Fruit fly (Drosophila melanogaster): Measurements from ENCODE around the gene lectin-37Da.

Gene lectin-37Da

DNA sequence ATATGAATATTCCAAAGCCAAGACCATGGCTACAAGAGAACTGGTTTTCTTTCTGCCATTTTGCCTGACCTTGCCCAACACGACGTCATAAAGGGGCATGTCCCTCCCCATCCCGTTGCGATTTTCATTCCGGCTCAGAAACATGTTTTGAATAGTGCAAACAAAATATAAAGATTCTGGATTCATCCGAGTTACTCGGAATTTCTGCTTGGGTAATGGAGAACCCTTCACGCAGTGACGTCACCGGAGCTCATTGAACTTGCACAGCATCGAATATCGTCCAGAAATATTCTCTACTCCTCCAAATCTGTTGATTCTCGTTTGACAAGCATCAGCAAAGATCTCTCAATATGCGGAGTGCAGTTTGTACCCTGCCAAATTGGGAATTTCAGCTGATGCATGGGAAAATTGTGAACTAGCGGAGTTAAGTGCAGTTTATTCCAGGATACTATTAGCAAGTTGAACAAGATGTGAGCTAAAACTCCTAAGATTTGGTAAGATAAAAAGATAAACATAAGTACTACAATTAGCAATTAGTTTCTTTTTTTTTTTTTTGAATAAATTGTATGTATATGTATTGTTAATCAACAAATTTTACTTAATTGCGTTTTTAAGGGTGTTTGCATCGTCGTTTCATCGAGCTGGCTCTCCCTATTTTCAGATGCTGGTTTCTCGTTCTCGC lies 36.1 kb downstream of the lectin-37Da start, which contains the start of gene CG10026:
Gene CG10026, plus strand, starts transcription at position 187 of the 682 bp plus-strand sequence.
- TF ChIP-seq CG32006 (GFP tag; optimal IDR thresholded peaks at IDR 0.05) (peak; percentile 48), cyc (GFP tag; optimal IDR thresholded peaks at IDR 0.05) (no peak), achi (GFP tag; optimal IDR thresholded peaks at IDR 0.05) (peak; percentile 72), CG6276 (GFP tag; optimal IDR thresholded peaks at IDR 0.05) (peak; percentile 20), CG6163 (GFP tag; IDR thresholded peaks at IDR 0.05) (no peak), CG1621 (tag; optimal IDR thresholded peaks at IDR 0.05) (no peak), dac (GFP tag; optimal IDR thresholded peaks at IDR 0.05) (no peak), CG10631 (GFP tag; optimal IDR thresholded peaks at IDR 0.05) (peak; percentile 44), CG3032 (tag; optimal IDR thresholded peaks at IDR 0.05) (peak; percentile 67), CG34406 (GFP tag; optimal IDR thresholded peaks at IDR 0.05) (peak; percentile 44), Sox14 (GFP tag; optimal IDR thresholded peaks at IDR 0.05) (peak; percentile 60), Hr4 (GFP tag; optimal IDR thresholded peaks at IDR 0.05) (peak; percentile 40), fd85E (GFP tag; optimal IDR thresholded peaks at IDR 0.05) (no peak), Eip93F (GFP tag; optimal IDR thresholded peaks at IDR 0.05) (no peak), fd59A (GFP tag; optimal IDR thresholded peaks at IDR 0.05) (peak; percentile 61), CG11762 (GFP tag; optimal IDR thresholded peaks at IDR 0.05; ENCODE audit: insufficient read depth) (peak; percentile 4), Met (GFP tag; optimal IDR thresholded peaks at IDR 0.05) (peak; percentile 30), CG15336 (GFP tag; IDR thresholded peaks at IDR 0.05) (no peak), Ets96B (tag; optimal IDR thresholded peaks at IDR 0.05) (peak; percentile 61), CG8119 (GFP tag; IDR thresholded peaks at IDR 0.05) (peak; percentile 45; the same call in 2 of the 3 replicates), esn (GFP tag; optimal IDR thresholded peaks at IDR 0.05) (peak; percentile 61), Hr38 (GFP tag; optimal IDR thresholded peaks at IDR 0.05) (no peak), svp (GFP tag) (peak; percentile 57), Gug (GFP tag; IDR thresholded peaks at IDR 0.05) (no peak), CG3919 (GFP tag; optimal IDR thresholded peaks at IDR 0.05) (peak; percentile 38), CG11902 (GFP tag; optimal IDR thresholded peaks at IDR 0.05) (no peak), CG9139 (GFP tag; optimal IDR thresholded peaks at IDR 0.05) (peak; percentile 13), Lpt (GFP tag; optimal IDR thresholded peaks at IDR 0.05) (no peak), fkh (GFP tag; optimal IDR thresholded peaks at IDR 0.05) (no peak), CG6792 (GFP tag; optimal IDR thresholded peaks at IDR 0.05) (no peak), salr (GFP tag; optimal IDR thresholded peaks at IDR 0.05) (peak in 1 of 2 experiments; percentile 42), Eip75B (GFP tag; optimal IDR thresholded peaks at IDR 0.05) (peak; percentile 23), CG31627 (GFP tag; optimal IDR thresholded peaks at IDR 0.05) (peak; percentile 35), pdm3 (GFP tag; optimal IDR thresholded peaks at IDR 0.05) (peak; percentile 58), eg (GFP tag; IDR thresholded peaks at IDR 0.05) (no peak), acj6 (GFP tag; optimal IDR thresholded peaks at IDR 0.05) (peak; percentile 64), CG8632 (GFP tag; optimal IDR thresholded peaks at IDR 0.05) (peak; percentile 45), lz (GFP tag; optimal IDR thresholded peaks at IDR 0.05) (peak; percentile 58), dsx (GFP tag; optimal IDR thresholded peaks at IDR 0.05; ENCODE audit: poor library complexity, severe bottlenecking) (no peak), Blimp-1 (GFP tag; optimal IDR thresholded peaks at IDR 0.05) (no peak), Eip78C (GFP tag) (peak; percentile 80), vri (GFP tag; optimal IDR thresholded peaks at IDR 0.05) (peak; percentile 44), CG10669 (GFP tag; optimal IDR thresholded peaks at IDR 0.05) (peak; percentile 63), spab (GFP tag; optimal IDR thresholded peaks at IDR 0.05) (peak; percentile 51), ss (GFP tag; optimal IDR thresholded peaks at IDR 0.05) (peak; percentile 25 to 64), CG8319 (GFP tag; optimal IDR thresholded peaks at IDR 0.05) (no peak), CG16779 (tag; optimal IDR thresholded peaks at IDR 0.05) (peak; percentile 39), OdsH (GFP tag; optimal IDR thresholded peaks at IDR 0.05) (peak; percentile 53), Sox15 (GFP tag; optimal IDR thresholded peaks at IDR 0.05) (no peak), CG6854 (GFP tag; optimal IDR thresholded peaks at IDR 0.05) (no peak), Smox (GFP tag; optimal IDR thresholded peaks at IDR 0.05) (peak; percentile 57)

Measured in whole organism, prepupa.